Fruit fly (Drosophila melanogaster): ENCODE measurements around the gene CG33285.
A peak's percentile ranks its signal among the peaks of the same experiment; 100 is the strongest.

Gene CG33285

DNA sequence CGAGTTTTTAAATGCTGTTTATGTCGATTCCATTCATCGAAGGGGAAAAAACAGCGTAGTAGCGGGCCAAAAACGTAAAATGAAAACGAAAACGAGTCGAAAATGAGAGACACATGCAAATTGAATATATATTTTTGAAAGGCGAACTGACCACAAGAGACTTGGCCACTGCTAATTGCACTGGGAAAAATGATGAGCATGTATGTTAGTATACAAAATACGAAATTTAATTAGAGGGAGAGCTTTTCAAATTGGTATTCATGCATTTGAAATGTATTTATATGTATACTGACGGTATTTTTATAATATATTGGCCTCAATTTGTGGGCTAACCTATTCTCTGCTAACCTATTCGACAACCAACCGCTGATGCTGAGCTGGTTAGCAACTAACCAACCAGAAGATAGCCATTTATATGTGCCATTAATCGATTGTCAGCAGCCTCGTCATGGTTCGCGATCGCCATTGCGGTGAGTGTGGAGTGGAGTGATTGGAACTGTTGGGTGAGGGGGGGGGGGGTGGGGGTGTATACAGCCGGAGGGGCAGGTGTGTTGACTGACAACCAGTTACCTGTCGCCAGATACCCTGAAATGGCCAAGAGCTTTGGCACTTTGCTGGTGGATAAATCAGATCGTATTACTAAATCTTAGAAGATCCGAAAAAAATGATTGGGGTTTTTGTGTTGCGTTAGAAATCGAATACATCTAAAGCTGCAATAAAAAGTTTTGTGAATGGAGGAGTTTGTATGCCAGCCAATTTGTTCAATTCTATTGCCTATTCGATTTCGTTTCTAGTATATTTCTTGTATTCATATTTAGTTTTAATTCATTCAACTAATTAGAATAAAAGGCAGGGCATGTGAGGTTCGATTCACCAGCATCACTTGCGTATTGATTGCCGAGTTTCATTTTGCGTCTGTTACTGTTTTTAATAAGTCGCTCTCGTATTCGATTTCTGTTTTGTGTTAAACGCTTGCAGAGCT lies 46.5 kb downstream of the CG33285 start (continued):
- no peak for TF ChIP-seq tna (GFP tag; IDR thresholded peaks at IDR 0.05; ENCODE audit: partially characterized antibody)
- TF ChIP-seq CG1603 (tag; optimal IDR thresholded peaks at IDR 0.05) = peak; percentile 39
- peak; percentile 6 for TF ChIP-seq CG30403 (GFP tag; optimal IDR thresholded peaks at IDR 0.05)
- 0 out of 2 replicates have a peak, but pooled peaks have one; percentile 14 for TF ChIP-seq CG11696 (GFP tag; IDR thresholded peaks at IDR 0.05)
- no peak for TF ChIP-seq CG16813 (GFP tag; IDR thresholded peaks at IDR 0.05; ENCODE audit: partially characterized antibody)
- TF ChIP-seq CG7839 (tag; optimal IDR thresholded peaks at IDR 0.05) = peak; percentile 19
- peak; percentile 15; the same call in 1 of the 2 replicates for TF ChIP-seq stc (GFP tag; IDR thresholded peaks at IDR 0.05)
- no peak for TF ChIP-seq ac (GFP tag; optimal IDR thresholded peaks at IDR 0.05)
- TF ChIP-seq CG6813 (GFP tag; optimal IDR thresholded peaks at IDR 0.05) = no peak
- peak; percentile 36 for TF ChIP-seq grau (tag; optimal IDR thresholded peaks at IDR 0.05)
- peak; percentile 68 for TF ChIP-seq dysf (GFP tag; IDR thresholded peaks at IDR 0.05)
- TF ChIP-seq CG13123 (GFP tag; optimal IDR thresholded peaks at IDR 0.05) = no peak
- TF ChIP-seq phol (tag; optimal IDR thresholded peaks at IDR 0.05) = peak; percentile 40
- 0 out of 2 replicates have a peak, but pooled peaks have one; percentile 34 for TF ChIP-seq CG4730 (GFP tag; IDR thresholded peaks at IDR 0.05)
- no peak for TF ChIP-seq CG6791 (GFP tag; IDR thresholded peaks at IDR 0.05; ENCODE audit: partially characterized antibody)
- peak; percentile 38; the same call in 1 of the 3 replicates for TF ChIP-seq CG14050 (GFP tag; IDR thresholded peaks at IDR 0.05)
- peak; percentile 53 for TF ChIP-seq Blimp-1 (GFP tag; optimal IDR thresholded peaks at IDR 0.05)
- TF ChIP-seq Oli (tag; optimal IDR thresholded peaks at IDR 0.05) = peak; percentile 49
- 0 out of 2 replicates have a peak, but pooled peaks have one; percentile 20 for TF ChIP-seq Taf1 (GFP tag; IDR thresholded peaks at IDR 0.05)
- TF ChIP-seq maf-S (GFP tag; optimal IDR thresholded peaks at IDR 0.05) = no peak
- peak; percentile 47 for TF ChIP-seq dmrt99B (tag; optimal IDR thresholded peaks at IDR 0.05)
- TF ChIP-seq CG8290 (GFP tag; optimal IDR thresholded peaks at IDR 0.05) = no peak
- peak in 1 of 2 experiments; percentile 55 for TF ChIP-seq CG8290 (tag; optimal IDR thresholded peaks at IDR 0.05)
- TF ChIP-seq CG15269 (tag; optimal IDR thresholded peaks at IDR 0.05) = peak; percentile 46
- peak; percentile 25; the same call in 1 of the 2 replicates for TF ChIP-seq NFAT (GFP tag; IDR thresholded peaks at IDR 0.05)
- TF ChIP-seq E2f1 (GFP tag; IDR thresholded peaks at IDR 0.05) = peak; percentile 46; the same call in 1 of the 2 replicates
- TF ChIP-seq CG7357 (GFP tag; IDR thresholded peaks at IDR 0.05) = peak; percentile 51; the same call in 1 of the 3 replicates
- TF ChIP-seq pho (GFP tag; optimal IDR thresholded peaks at IDR 0.05) = no peak
- no peak for TF ChIP-seq Abd-B (GFP tag; optimal IDR thresholded peaks at IDR 0.05)
- TF ChIP-seq CG12219 (GFP tag; optimal IDR thresholded peaks at IDR 0.05) = peak; percentile 11
- TF ChIP-seq MBD-R2 (GFP tag; IDR thresholded peaks at IDR 0.05) = 0 out of 2 replicates have a peak, but pooled peaks have one; percentile 24
- peak; percentile 3 for TF ChIP-seq CG8924 (tag; optimal IDR thresholded peaks at IDR 0.05)
- TF ChIP-seq Hr51 (GFP tag; optimal IDR thresholded peaks at IDR 0.05) = peak in 1 of 2 experiments; percentile 59
- no peak for TF ChIP-seq croc (GFP tag; conservative IDR thresholded peaks at IDR 0.05)
- peak; percentile 2 for TF ChIP-seq Dek (tag; optimal IDR thresholded peaks at IDR 0.05)
- no peak for TF ChIP-seq kay (GFP tag; optimal IDR thresholded peaks at IDR 0.05)
- TF ChIP-seq Fer1 (GFP tag; optimal IDR thresholded peaks at IDR 0.05) = peak; percentile 8
- TF ChIP-seq crp (GFP tag; optimal IDR thresholded peaks at IDR 0.05) = no peak
- peak; percentile 9 for TF ChIP-seq nmo (GFP tag; optimal IDR thresholded peaks at IDR 0.05)
- 0 out of 2 replicates have a peak, but pooled peaks have one; percentile 8 for TF ChIP-seq CG11247 (GFP tag; IDR thresholded peaks at IDR 0.05)
- TF ChIP-seq CG12769 (tag; optimal IDR thresholded peaks at IDR 0.05) = peak; percentile 58
- TF ChIP-seq CG16815 (GFP tag; optimal IDR thresholded peaks at IDR 0.05) = no peak
- TF ChIP-seq CG10147 (GFP tag; optimal IDR thresholded peaks at IDR 0.05) = peak; percentile 41
- TF ChIP-seq CG3995 (GFP tag; optimal IDR thresholded peaks at IDR 0.05) = no peak
- TF ChIP-seq CG15011 (GFP tag; optimal IDR thresholded peaks at IDR 0.05) = peak; percentile 12
- no peak for TF ChIP-seq CG6254 (GFP tag; optimal IDR thresholded peaks at IDR 0.05)
- TF ChIP-seq Lim3 (GFP tag; IDR thresholded peaks at IDR 0.05) = no peak

All from whole organism, embryonic.